Worm (Caenorhabditis elegans): ENCODE measurements around the gene Y73C8C.12.

DNA sequence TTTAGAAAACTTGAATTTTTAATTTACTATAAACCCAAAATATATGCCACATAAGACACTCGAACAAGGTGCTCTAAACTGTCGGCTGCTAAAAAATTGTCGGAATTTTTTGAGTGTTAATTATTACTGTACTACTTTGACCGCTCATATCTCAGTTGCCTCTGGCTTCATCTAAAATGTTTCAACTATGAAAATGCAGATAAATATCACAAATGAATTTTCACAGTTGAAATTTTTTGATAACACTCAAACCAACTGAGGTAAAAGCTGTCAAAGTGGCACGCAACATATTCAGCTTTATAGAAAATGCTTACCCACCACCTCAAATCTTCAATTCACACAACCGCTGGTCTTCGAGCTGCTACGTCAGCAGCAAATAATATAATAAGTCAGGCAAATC is 36.2 kb upstream of the Y73C8C.12 start, which contains the start of gene acs-21:
- TF ChIP-seq tbx-11 (GFP tag; IDR thresholded peaks at IDR 0.05) (no peak), ama-1 (optimal IDR thresholded peaks at IDR 0.05) (no peak), ets-7 (tag; optimal IDR thresholded peaks at IDR 0.05) (no peak), tbx-37 (GFP tag; conservative IDR thresholded peaks at IDR 0.05) (no peak), tra-4 (tag; optimal IDR thresholded peaks at IDR 0.05) (no peak), scrt-1 (GFP tag; IDR thresholded peaks at IDR 0.05) (no peak)

All from whole organism, early embryonic.